Fruit fly (Drosophila melanogaster) whole organism, prepupa: ENCODE results near the gene cas.

Experiments used
- Blimp-1 ChIP-seq: fragments of 200-800 bp; sonication (Bioruptor generic); optimal IDR thresholded peaks from 3 replicates; lab custom pipeline; 2017; ENCODE audit warnings: missing biosample characterization, missing genetic modification characterization, mild to moderate bottlenecking, moderate library complexity, missing genetic modification reagents
- CG11294 ChIP-seq: fragments of 200-800 bp; sonication (Bioruptor generic); IDR thresholded peaks from 2 replicates; pipeline ENCODE4 v1.3.6; 2022; ENCODE audit warnings: missing biosample characterization, missing genetic modification characterization
- CG15336 ChIP-seq: fragments of 200-800 bp; sonication (Bioruptor generic); IDR thresholded peaks from 2 replicates; pipeline ENCODE4 v1.3.6; 2022; ENCODE audit warnings: missing biosample characterization, missing genetic modification characterization
- CG1621 ChIP-seq: fragments of 200-800 bp; sonication (Bioruptor generic); optimal IDR thresholded peaks from 3 replicates; lab custom pipeline; 2018; ENCODE audit warnings: missing biosample characterization, mild to moderate bottlenecking, missing genetic modification characterization
- CG16779 ChIP-seq: fragments of 200-800 bp; sonication (Bioruptor generic); optimal IDR thresholded peaks from 3 replicates; lab custom pipeline; 2017; ENCODE audit warnings: missing biosample characterization, mild to moderate bottlenecking, missing genetic modification characterization
- CG3032 ChIP-seq: fragments of 200-800 bp; optimal IDR thresholded peaks from 2 replicates; lab custom pipeline; 2019; ENCODE audit warnings: missing biosample characterization, mild to moderate bottlenecking, missing genetic modification characterization, moderate library complexity
- CG31627 ChIP-seq: fragments of 200-800 bp; sonication (Bioruptor generic); optimal IDR thresholded peaks from 3 replicates; lab custom pipeline; 2016; ENCODE audit warnings: missing biosample characterization, missing genetic modification characterization
- CG32006 ChIP-seq: fragments of 200-800 bp; sonication (Bioruptor generic); optimal IDR thresholded peaks from 3 replicates; lab custom pipeline; 2017; ENCODE audit warnings: missing biosample characterization, mild to moderate bottlenecking, missing genetic modification characterization
- CG34406 ChIP-seq: fragments of 200-800 bp; sonication (Bioruptor generic); optimal IDR thresholded peaks from 3 replicates; lab custom pipeline; 2016; ENCODE audit warnings: missing biosample characterization, missing genetic modification characterization
- CG4318 ChIP-seq: fragments of 200-800 bp; sonication (Bioruptor generic); optimal IDR thresholded peaks from 3 replicates; lab custom pipeline; 2017; ENCODE audit warnings: missing biosample characterization, mild to moderate bottlenecking, missing genetic modification characterization
- CG6163 ChIP-seq: fragments of 200-800 bp; sonication (Bioruptor generic); IDR thresholded peaks from 3 replicates; pipeline ENCODE4 v1.3.6; 2022; ENCODE audit warnings: missing biosample characterization, missing genetic modification characterization
- CG6276 ChIP-seq: fragments of 200-800 bp; sonication (Bioruptor generic); optimal IDR thresholded peaks from 2 replicates; lab custom pipeline; 2017; ENCODE audit warnings: missing biosample characterization, mild to moderate bottlenecking, missing genetic modification characterization
- CG7368 ChIP-seq: fragments of 200-800 bp; sonication (Bioruptor generic); optimal IDR thresholded peaks from 3 replicates; lab custom pipeline; 2016; ENCODE audit warnings: missing biosample characterization, missing genetic modification characterization
- CG8119 ChIP-seq: fragments of 200-800 bp; sonication (Bioruptor generic); IDR thresholded peaks from 3 replicates; pipeline ENCODE4 v1.3.6; 2022; ENCODE audit warnings: missing biosample characterization, missing genetic modification characterization
- CG8319 ChIP-seq: fragments of 200-800 bp; sonication (Bioruptor generic); optimal IDR thresholded peaks from 3 replicates; lab custom pipeline; 2016; ENCODE audit warnings: missing biosample characterization, missing genetic modification characterization
- CG8632 ChIP-seq: fragments of 200-800 bp; sonication (Bioruptor generic); optimal IDR thresholded peaks from 3 replicates; lab custom pipeline; 2016; ENCODE audit warnings: missing biosample characterization, missing genetic modification characterization
- CG9139 ChIP-seq: fragments of 200-800 bp; sonication (Bioruptor generic); optimal IDR thresholded peaks from 3 replicates; lab custom pipeline; 2017; ENCODE audit warnings: missing biosample characterization, mild to moderate bottlenecking, missing genetic modification characterization
- Eip75B ChIP-seq: fragments of 200-800 bp; sonication (Bioruptor generic); optimal IDR thresholded peaks from 3 replicates; lab custom pipeline; 2016; ENCODE audit warnings: missing biosample characterization, missing genetic modification characterization
- Eip78C ChIP-seq: fragments of 200-800 bp; sonication (Bioruptor generic); peaks from one replicate; lab custom pipeline; 2016; ENCODE audit warnings: missing biosample characterization, missing genetic modification characterization
- Ets21C ChIP-seq: fragments of 200-800 bp; sonication (Bioruptor generic); optimal IDR thresholded peaks from 3 replicates; lab custom pipeline; 2016; ENCODE audit warnings: missing biosample characterization, missing genetic modification characterization
- Ets96B ChIP-seq: fragments of 200-800 bp; optimal IDR thresholded peaks from 2 replicates; lab custom pipeline; 2019; ENCODE audit warnings: missing biosample characterization, mild to moderate bottlenecking, missing genetic modification characterization, moderate library complexity
- Hr39 ChIP-seq: fragments of 200-800 bp; sonication (Bioruptor generic); optimal IDR thresholded peaks from 2 replicates; lab custom pipeline; 2016; ENCODE audit warnings: missing biosample characterization, missing genetic modification characterization
- Met ChIP-seq: fragments of 200-800 bp; sonication (Bioruptor generic); optimal IDR thresholded peaks from 3 replicates; lab custom pipeline; 2016; ENCODE audit warnings: missing biosample characterization, missing genetic modification characterization
- OdsH ChIP-seq: fragments of 200-800 bp; sonication (Bioruptor generic); optimal IDR thresholded peaks from 3 replicates; lab custom pipeline; 2016; ENCODE audit warnings: missing biosample characterization, missing genetic modification characterization
- Smox ChIP-seq: fragments of 200-800 bp; sonication (Bioruptor generic); optimal IDR thresholded peaks from 3 replicates; lab custom pipeline; 2016; ENCODE audit warnings: missing biosample characterization, missing genetic modification characterization
- Sox102F ChIP-seq: fragments of 200-800 bp; sonication (Bioruptor generic); optimal IDR thresholded peaks from 2 replicates; lab custom pipeline; 2016; ENCODE audit warnings: missing biosample characterization, mild to moderate bottlenecking, missing genetic modification characterization
- Sox14 ChIP-seq: fragments of 200-800 bp; sonication (Bioruptor generic); optimal IDR thresholded peaks from 3 replicates; lab custom pipeline; 2016; ENCODE audit warnings: missing biosample characterization, missing genetic modification characterization
- Sox15 ChIP-seq: fragments of 200-800 bp; sonication (Bioruptor generic); optimal IDR thresholded peaks from 3 replicates; lab custom pipeline; 2016; ENCODE audit warnings: missing biosample characterization, missing genetic modification characterization
- achi ChIP-seq: fragments of 200-800 bp; sonication (Bioruptor generic); optimal IDR thresholded peaks from 3 replicates; lab custom pipeline; 2016; ENCODE audit warnings: missing biosample characterization, missing genetic modification characterization
- acj6 ChIP-seq: fragments of 200-800 bp; sonication (Bioruptor generic); optimal IDR thresholded peaks from 3 replicates; lab custom pipeline; 2016; ENCODE audit warnings: missing biosample characterization, missing genetic modification characterization
- cyc ChIP-seq: fragments of 200-800 bp; sonication (Bioruptor generic); optimal IDR thresholded peaks from 3 replicates; lab custom pipeline; 2016; ENCODE audit warnings: missing biosample characterization, missing genetic modification characterization
- dac ChIP-seq: fragments of 200-800 bp; sonication (Bioruptor generic); optimal IDR thresholded peaks from 2 replicates; lab custom pipeline; 2017; ENCODE audit warnings: missing biosample characterization, mild to moderate bottlenecking, missing genetic modification characterization
- dsx ChIP-seq: fragments of 200-800 bp; optimal IDR thresholded peaks from 3 replicates; lab custom pipeline; 2019; ENCODE audit warnings: missing biosample characterization, mild to moderate bottlenecking, missing genetic modification characterization, moderate library complexity; ENCODE audit not compliant: poor library complexity, severe bottlenecking
- eg ChIP-seq: fragments of 200-800 bp; sonication (Bioruptor generic); IDR thresholded peaks from 3 replicates; pipeline ENCODE4 v1.3.6; 2022; ENCODE audit warnings: missing biosample characterization, missing genetic modification characterization
- fd85E ChIP-seq: fragments of 200-800 bp; sonication (Bioruptor generic); optimal IDR thresholded peaks from 3 replicates; lab custom pipeline; 2016; ENCODE audit warnings: missing biosample characterization, missing genetic modification characterization
- fkh ChIP-seq: fragments of 200-800 bp; sonication (Bioruptor generic); optimal IDR thresholded peaks from 3 replicates; lab custom pipeline; 2017; ENCODE audit warnings: missing biosample characterization, mild to moderate bottlenecking, missing genetic modification characterization, moderate library complexity
- lz ChIP-seq: fragments of 200-800 bp; sonication (Bioruptor generic); optimal IDR thresholded peaks from 3 replicates; lab custom pipeline; 2016; ENCODE audit warnings: missing biosample characterization, missing genetic modification characterization
- net ChIP-seq: fragments of 200-800 bp; sonication (Bioruptor generic); optimal IDR thresholded peaks from 3 replicates; lab custom pipeline; 2016; ENCODE audit warnings: missing biosample characterization, missing genetic modification characterization
- pdm3 ChIP-seq: fragments of 200-800 bp; sonication (Bioruptor generic); optimal IDR thresholded peaks from 3 replicates; lab custom pipeline; 2016; ENCODE audit warnings: missing biosample characterization, missing genetic modification characterization
- ss ChIP-seq, 2 experiments: fragments of 200-800 bp; sonication (Bioruptor generic); optimal IDR thresholded peaks; 2 replicates in 1 of 2; 3 replicates in 1 of 2; lab custom pipeline; 2017 to 2018; ENCODE audit warnings: mild to moderate bottlenecking in 2 of 2, missing biosample characterization in 2 of 2, missing genetic modification characterization in 2 of 2, moderate library complexity in 1 of 2
- svp ChIP-seq: fragments of 200-800 bp; sonication (Bioruptor generic); peaks from one replicate; lab custom pipeline; 2016; ENCODE audit warnings: missing biosample characterization, missing genetic modification characterization
- topi ChIP-seq: fragments of 200-800 bp; sonication (Bioruptor generic); optimal IDR thresholded peaks from 3 replicates; lab custom pipeline; 2016; ENCODE audit warnings: missing biosample characterization, missing genetic modification characterization

The cas gene

DNA sequence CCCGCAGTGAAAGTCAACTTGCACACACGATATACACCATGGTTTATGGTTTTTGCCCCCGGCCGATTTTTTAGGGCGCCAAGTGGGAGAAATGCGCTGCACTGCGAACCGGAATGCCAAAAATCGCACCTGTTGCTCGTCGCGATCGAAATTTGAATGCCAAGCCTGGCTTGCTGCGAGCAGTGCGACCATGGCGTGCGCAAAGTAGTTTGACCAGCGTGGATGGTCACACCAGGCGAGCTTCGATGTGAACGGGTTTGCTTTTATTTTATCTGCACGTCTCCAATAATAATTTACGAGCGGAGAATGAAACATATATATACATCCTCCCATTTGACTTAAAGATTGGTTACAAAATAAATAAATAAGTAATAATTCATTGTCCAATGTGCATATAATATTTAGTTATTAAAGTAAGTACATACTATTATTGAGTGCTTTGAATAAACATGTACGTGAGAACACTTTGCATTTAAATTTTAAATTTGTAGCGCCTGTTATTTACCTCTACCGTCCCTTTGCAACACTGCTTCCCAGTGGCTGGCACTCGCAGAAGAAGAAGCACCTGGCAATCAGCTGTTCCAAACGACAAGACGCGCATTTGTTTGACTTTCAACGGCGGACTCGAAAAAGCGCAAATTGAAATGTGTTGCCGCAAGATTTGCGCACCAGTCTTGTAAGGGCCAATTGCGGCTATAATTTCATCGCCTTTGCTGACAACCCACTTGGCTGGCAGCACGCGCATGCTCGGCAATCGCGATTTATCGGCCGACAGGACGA is 31.1 kb downstream of the cas start, which contains the start of the genes Rab23 and plx:
Gene Rab23, minus strand, starts transcription at position 166 of the 780 bp plus-strand sequence.
Gene plx, plus strand, starts transcription at position 587 of the 780 bp plus-strand sequence.
- TF ChIP-seq acj6 (GFP tag; lab: Kevin White, UChicago) (peak; percentile 5), OdsH (GFP tag; lab: Kevin White, UChicago) (peak; percentile 14), topi (no peak), achi (GFP tag; lab: Kevin White, UChicago) (peak; percentile 67), fkh (GFP tag; lab: Kevin White, UChicago) (peak; percentile 73), eg (GFP tag; lab: Robert Waterston, UW) (0 out of 3 replicates have a peak, but pooled peaks have one; percentile 4), pdm3 (GFP tag; lab: Kevin White, UChicago) (peak; percentile 42), cyc (GFP tag; lab: Kevin White, UChicago) (no peak), svp (GFP tag; lab: Kevin White, UChicago) (no peak), CG32006 (GFP tag; lab: Kevin White, UChicago) (no peak), Eip78C (GFP tag; lab: Kevin White, UChicago) (peak; percentile 61), lz (peak; percentile 33), CG6163 (GFP tag; lab: Robert Waterston, UW) (peak; percentile 10; the same call in 1 of the 3 replicates), ss (GFP tag; optimal IDR thresholded peaks at IDR 0.05; lab: Kevin White, UChicago) (no peak), Smox (peak; percentile 22), CG9139 (GFP tag; lab: Kevin White, UChicago) (no peak), CG31627 (GFP tag; lab: Kevin White, UChicago) (peak; percentile 17), CG7368 (peak; percentile 7), Met (GFP tag; lab: Kevin White, UChicago) (peak; percentile 22), Hr39 (no peak)

DNA sequence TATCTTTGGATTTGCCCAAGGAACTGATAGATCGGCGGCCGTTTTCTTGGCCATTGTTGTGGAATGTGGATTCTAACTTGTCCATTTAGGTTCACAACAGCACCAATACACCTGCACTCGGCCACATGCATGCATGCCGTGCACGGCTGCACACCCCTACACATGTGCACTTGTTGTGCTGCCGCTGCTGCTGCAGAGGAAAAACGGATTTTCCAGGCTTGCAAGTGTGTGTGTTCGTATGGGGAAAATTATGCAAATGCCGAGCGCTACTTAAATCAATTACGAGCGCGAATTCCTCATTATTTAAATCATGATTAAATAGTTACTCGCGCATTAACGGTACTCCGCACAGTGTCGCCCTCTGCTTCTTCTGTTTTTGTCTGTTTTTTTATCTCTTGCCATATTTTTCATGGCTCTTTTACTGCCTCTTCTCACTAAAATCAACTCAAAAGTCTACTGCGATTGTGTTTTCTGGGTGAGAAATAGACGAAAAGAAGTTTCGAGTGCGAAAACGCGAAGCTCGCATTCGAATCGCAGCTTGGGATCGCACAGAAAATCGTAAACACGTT is 32.0 kb downstream of the cas start:
- TF ChIP-seq ss (GFP tag; optimal IDR thresholded peaks at IDR 0.05; lab: Kevin White, UChicago): peak in 1 of 2 experiments; percentile 12
- no peak for TF ChIP-seq fd85E (GFP tag; lab: Kevin White, UChicago)
- TF ChIP-seq Eip78C (GFP tag; lab: Kevin White, UChicago): peak; percentile 60

DNA sequence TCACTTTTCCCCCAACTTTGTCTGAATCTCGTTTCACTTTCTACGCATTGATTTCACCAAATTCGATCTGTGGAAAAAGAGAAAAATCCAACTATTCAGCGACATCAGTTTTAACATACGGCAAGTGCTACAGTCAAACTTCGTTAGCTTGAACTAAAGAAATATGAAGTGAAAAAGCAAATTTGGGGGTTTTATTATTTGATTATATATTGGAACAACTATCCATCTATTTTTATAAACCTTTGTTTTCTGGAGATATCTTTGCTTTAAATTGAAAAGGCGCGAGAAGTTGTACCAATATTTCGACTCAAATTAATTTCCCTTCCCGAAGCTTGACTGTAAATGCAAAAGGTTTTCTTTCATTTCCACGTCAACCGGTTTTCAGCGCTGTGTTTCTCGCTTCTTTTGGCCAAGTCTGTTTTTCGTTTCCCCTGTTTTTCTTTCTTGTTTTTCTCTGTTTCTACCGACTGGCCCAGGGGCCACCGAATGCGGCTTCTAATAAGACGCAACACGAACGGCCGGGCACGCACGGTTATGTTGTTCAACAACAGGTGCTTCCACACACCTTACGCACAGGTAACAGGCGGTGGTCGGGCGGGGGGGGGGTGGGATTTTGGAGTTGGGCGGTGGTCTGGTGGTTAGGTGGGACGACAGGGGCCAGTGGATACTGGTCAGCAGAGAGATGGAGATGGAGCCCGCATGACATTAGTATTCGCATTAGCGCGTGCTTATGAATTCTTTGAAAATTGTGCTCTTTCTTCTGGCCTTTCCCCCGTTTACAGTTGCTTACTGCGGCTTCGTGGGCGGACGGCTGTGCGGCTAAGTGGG is 33.5 kb downstream of the cas start:
- TF ChIP-seq CG15336 (GFP tag; lab: Robert Waterston, UW): peak; percentile 93
- no peak for TF ChIP-seq cyc (GFP tag; lab: Kevin White, UChicago)
- no peak for TF ChIP-seq fd85E (GFP tag; lab: Kevin White, UChicago)
- peak; percentile 91 for TF ChIP-seq CG6276
- TF ChIP-seq Blimp-1 (GFP tag; lab: Kevin White, UChicago): no peak
- no peak for TF ChIP-seq CG8319 (GFP tag; lab: Kevin White, UChicago)
- TF ChIP-seq CG8632 (GFP tag; lab: Kevin White, UChicago): no peak
- no peak for TF ChIP-seq CG9139 (GFP tag; lab: Kevin White, UChicago)
- TF ChIP-seq Eip75B (GFP tag; lab: Kevin White, UChicago): peak; percentile 53
- TF ChIP-seq CG4318: peak; percentile 86
- TF ChIP-seq pdm3 (GFP tag; lab: Kevin White, UChicago): peak; percentile 64
- peak; percentile 67 for TF ChIP-seq net (GFP tag; lab: Kevin White, UChicago)
- peak; percentile 91 for TF ChIP-seq CG8119 (GFP tag; lab: Robert Waterston, UW)
- peak; percentile 89 for TF ChIP-seq eg (GFP tag; lab: Robert Waterston, UW)
- TF ChIP-seq CG6163 (GFP tag; lab: Robert Waterston, UW): peak; percentile 75
- TF ChIP-seq achi (GFP tag; lab: Kevin White, UChicago): peak; percentile 70
- TF ChIP-seq CG1621 (tag; lab: Kevin White, UChicago): no peak
- TF ChIP-seq Ets21C (GFP tag; lab: Kevin White, UChicago): no peak
- TF ChIP-seq CG11294: peak; percentile 44; the same call in 1 of the 2 replicates
- TF ChIP-seq dsx: no peak
- no peak for TF ChIP-seq Ets96B
- no peak for TF ChIP-seq Sox102F
- TF ChIP-seq CG34406 (GFP tag; lab: Kevin White, UChicago): no peak
- peak; percentile 59 for TF ChIP-seq acj6 (GFP tag; lab: Kevin White, UChicago)
- no peak for TF ChIP-seq svp (GFP tag; lab: Kevin White, UChicago)
- TF ChIP-seq Smox: no peak
- TF ChIP-seq dac (GFP tag; lab: Kevin White, UChicago): peak; percentile 78
- TF ChIP-seq CG3032: no peak
- TF ChIP-seq CG16779 (tag; lab: Kevin White, UChicago): peak; percentile 61
- peak; percentile 67 for TF ChIP-seq Sox14 (GFP tag; lab: Kevin White, UChicago)
- TF ChIP-seq Sox15 (GFP tag; lab: Kevin White, UChicago): no peak
